Worm (Caenorhabditis elegans): ENCODE measurements around the gene inx-1.

inx-1 gene

ce11 chrX:6963842-6964241, 7.6 kb upstream of the inx-1 start:
- no peak for TF ChIP-seq B0019.2 (GFP tag; conservative IDR thresholded peaks at IDR 0.05)
- TF ChIP-seq tlf-1 (GFP tag; optimal IDR thresholded peaks at IDR 0.05) = no peak
- TF ChIP-seq Y79H2A.3 (GFP tag; conservative IDR thresholded peaks at IDR 0.05) = no peak
- no peak for TF ChIP-seq B0336.3 (GFP tag; IDR thresholded peaks at IDR 0.05)
- TF ChIP-seq Y67H2A.10 (GFP tag; conservative IDR thresholded peaks at IDR 0.05) = no peak
- no peak for TF ChIP-seq zim-3 (tag; optimal IDR thresholded peaks at IDR 0.05)
- no peak for TF ChIP-seq D2030.7 (GFP tag; IDR thresholded peaks at IDR 0.05)
- no peak for TF ChIP-seq rcor-1 (GFP tag; IDR thresholded peaks at IDR 0.05)
- no peak for TF ChIP-seq ZK185.1 (tag; optimal IDR thresholded peaks at IDR 0.05; ENCODE audit: poor library complexity, severe bottlenecking)
- no peak for TF ChIP-seq ztf-26 (tag; optimal IDR thresholded peaks at IDR 0.05)
- TF ChIP-seq nfya-2 (GFP tag; IDR thresholded peaks at IDR 0.05) = no peak
- TF ChIP-seq nhr-120 (GFP tag; IDR thresholded peaks at IDR 0.05) = no peak
- TF ChIP-seq egl-18 (GFP tag; IDR thresholded peaks at IDR 0.05) = no peak
- no peak for TF ChIP-seq nfya-1 (tag; optimal IDR thresholded peaks at IDR 0.05; ENCODE audit: borderline replicate concordance, insufficient read depth)
- no peak for TF ChIP-seq atf-7 (tag; optimal IDR thresholded peaks at IDR 0.05)
- no peak for TF ChIP-seq ztf-18 (tag; optimal IDR thresholded peaks at IDR 0.05)

ce11 chrX:6962347-6962746, 6.1 kb upstream of the inx-1 start:
- TF ChIP-seq lin-40 (tag; optimal IDR thresholded peaks at IDR 0.05) = no peak
- no peak for TF ChIP-seq ccch-3 (GFP tag; optimal IDR thresholded peaks at IDR 0.05)

ce11 chrX:6959534-6959933, 3.3 kb upstream of the inx-1 start:
- TF ChIP-seq F10E7.11 (tag; optimal IDR thresholded peaks at IDR 0.05) = no peak
- no peak for TF ChIP-seq madf-3 (GFP tag; IDR thresholded peaks at IDR 0.05)
- no peak for TF ChIP-seq ekl-4 (GFP tag; IDR thresholded peaks at IDR 0.05)
- no peak for TF ChIP-seq snpc-4 (GFP tag; optimal IDR thresholded peaks at IDR 0.05)
- no peak for TF ChIP-seq snpc-4 (tag; optimal IDR thresholded peaks at IDR 0.05)
- TF ChIP-seq ceh-58 (GFP tag; IDR thresholded peaks at IDR 0.05) = no peak
- TF ChIP-seq hlh-12 (tag; optimal IDR thresholded peaks at IDR 0.05) = no peak
- no peak for TF ChIP-seq lin-26 (GFP tag; IDR thresholded peaks at IDR 0.05)
- no peak for TF ChIP-seq mes-4 (tag; optimal IDR thresholded peaks at IDR 0.05)
- no peak for TF ChIP-seq lag-1 (GFP tag; IDR thresholded peaks at IDR 0.05)

- TF ChIP-seq ceh-27 (GFP tag; optimal IDR thresholded peaks at IDR 0.05) = peak; percentile 10
- TF ChIP-seq lsy-27 (tag; optimal IDR thresholded peaks at IDR 0.05; ENCODE audit: borderline replicate concordance, insufficient read depth) = no peak
Observed at ce11 chrX:6958914-6959313, 2.7 kb upstream of the inx-1 start.

- TF ChIP-seq B0261.1 (tag; optimal IDR thresholded peaks at IDR 0.05) = no peak
- TF ChIP-seq ceh-100 (GFP tag; IDR thresholded peaks at IDR 0.05) = no peak
- no peak for TF ChIP-seq nfya-1 (tag; optimal IDR thresholded peaks at IDR 0.05; ENCODE audit: borderline replicate concordance, insufficient read depth)
- no peak for TF ChIP-seq zim-3 (tag; optimal IDR thresholded peaks at IDR 0.05)
- no peak for TF ChIP-seq F55B11.4 (tag; optimal IDR thresholded peaks at IDR 0.05; ENCODE audit: borderline replicate concordance, insufficient read depth)
- TF ChIP-seq T07F8.4 (tag; optimal IDR thresholded peaks at IDR 0.05) = no peak
- no peak for TF ChIP-seq madf-3 (GFP tag; IDR thresholded peaks at IDR 0.05)
- no peak for TF ChIP-seq aptf-2 (GFP tag; conservative IDR thresholded peaks at IDR 0.05)
- no peak for TF ChIP-seq cebp-1 (GFP tag; IDR thresholded peaks at IDR 0.05)
- no peak for TF ChIP-seq cebp-1 (tag; optimal IDR thresholded peaks at IDR 0.05)
- no peak for TF ChIP-seq akir-1 (GFP tag; optimal IDR thresholded peaks at IDR 0.05)
- TF ChIP-seq F10E7.11 (tag; optimal IDR thresholded peaks at IDR 0.05) = no peak
- TF ChIP-seq sea-2 (GFP tag; IDR thresholded peaks at IDR 0.05) = no peak
- TF ChIP-seq nhr-179 (tag; optimal IDR thresholded peaks at IDR 0.05) = no peak
- TF ChIP-seq ceh-79 (tag; optimal IDR thresholded peaks at IDR 0.05) = no peak
- TF ChIP-seq nhr-120 (GFP tag; IDR thresholded peaks at IDR 0.05) = no peak
- TF ChIP-seq lsl-1 (GFP tag; optimal IDR thresholded peaks at IDR 0.05) = no peak
Observed at ce11 chrX:6953339-6953738, 2.9 kb downstream of the inx-1 start.
